Fruit fly (Drosophila melanogaster): ENCODE data around the gene CG12170.

CG12170 gene

dm6 chr3R:5682921-5683748 is 46.1 kb downstream of the CG12170 start:
- TF ChIP-seq gfzf (GFP tag; optimal IDR thresholded peaks at IDR 0.05), result no peak
- TF ChIP-seq wor (GFP tag; IDR thresholded peaks at IDR 0.05), result peak; percentile 16; the same call in 1 of the 2 replicates
- TF ChIP-seq dmrt99B (tag; optimal IDR thresholded peaks at IDR 0.05), result peak; percentile 83
- TF ChIP-seq shn (GFP tag; optimal IDR thresholded peaks at IDR 0.05), result no peak
- TF ChIP-seq CG16863 (GFP tag; optimal IDR thresholded peaks at IDR 0.05), result peak; percentile 41
- TF ChIP-seq Dp (GFP tag; optimal IDR thresholded peaks at IDR 0.05), result no peak
- no peak for TF ChIP-seq CG16813 (GFP tag; IDR thresholded peaks at IDR 0.05; ENCODE audit: partially characterized antibody)
- TF ChIP-seq lilli (GFP tag; optimal IDR thresholded peaks at IDR 0.05), result peak; percentile 56
- TF ChIP-seq CG33557 (GFP tag; optimal IDR thresholded peaks at IDR 0.05), result peak; percentile 49
- no peak for TF ChIP-seq z (GFP tag; IDR thresholded peaks at IDR 0.05)
- TF ChIP-seq HLH3B (GFP tag; IDR thresholded peaks at IDR 0.05), result peak; percentile 71
- TF ChIP-seq cwo (GFP tag; optimal IDR thresholded peaks at IDR 0.05), result no peak
- no peak for TF ChIP-seq vfl (GFP tag; optimal IDR thresholded peaks at IDR 0.05)
- no peak for TF ChIP-seq Aef1 (GFP tag; IDR thresholded peaks at IDR 0.05)
- no peak for TF ChIP-seq Nf-YC (tag; optimal IDR thresholded peaks at IDR 0.05)
- TF ChIP-seq CG14710 (tag; optimal IDR thresholded peaks at IDR 0.05), result peak; percentile 71
- TF ChIP-seq CG9817 (tag; optimal IDR thresholded peaks at IDR 0.05), result no peak
- no peak for TF ChIP-seq Dll (GFP tag; IDR thresholded peaks at IDR 0.05; ENCODE audit: partially characterized antibody)
- TF ChIP-seq Asciz (GFP tag; optimal IDR thresholded peaks at IDR 0.05), result peak; percentile 69
- TF ChIP-seq CG7357 (GFP tag; IDR thresholded peaks at IDR 0.05), result no peak
- TF ChIP-seq CG9876 (GFP tag; optimal IDR thresholded peaks at IDR 0.05), result no peak
- no peak for TF ChIP-seq CG18011 (GFP tag; optimal IDR thresholded peaks at IDR 0.05)
- TF ChIP-seq Optix (GFP tag; IDR thresholded peaks at IDR 0.05), result no peak
- no peak for TF ChIP-seq CG15514 (GFP tag; optimal IDR thresholded peaks at IDR 0.05)
- TF ChIP-seq Myb (GFP tag; optimal IDR thresholded peaks at IDR 0.05), result no peak
- TF ChIP-seq CG10147 (GFP tag; optimal IDR thresholded peaks at IDR 0.05), result no peak
- TF ChIP-seq abd-A (tag; optimal IDR thresholded peaks at IDR 0.05), result no peak
- TF ChIP-seq esg (GFP tag; conservative IDR thresholded peaks at IDR 0.05), result no peak
- no peak for TF ChIP-seq CG1024 (GFP tag; IDR thresholded peaks at IDR 0.05)
- TF ChIP-seq schlank (tag; optimal IDR thresholded peaks at IDR 0.05), result no peak
- TF ChIP-seq run (tag; optimal IDR thresholded peaks at IDR 0.05), result no peak
- TF ChIP-seq CG3407 (GFP tag; optimal IDR thresholded peaks at IDR 0.05), result peak; percentile 60
- peak; percentile 86 for TF ChIP-seq CG2712 (tag; optimal IDR thresholded peaks at IDR 0.05)
- no peak; the same call in 1 of the 2 replicates for TF ChIP-seq ara (GFP tag; IDR thresholded peaks at IDR 0.05)
- TF ChIP-seq seq (GFP tag; IDR thresholded peaks at IDR 0.05), result 0 out of 2 replicates have a peak, but pooled peaks have one; percentile 34
- no peak for TF ChIP-seq CG13894 (tag; optimal IDR thresholded peaks at IDR 0.05)
- TF ChIP-seq CG31224 (GFP tag; IDR thresholded peaks at IDR 0.05), result no peak
- TF ChIP-seq gcm (GFP tag; optimal IDR thresholded peaks at IDR 0.05), result peak; percentile 52
- no peak for TF ChIP-seq CG4360 (GFP tag; IDR thresholded peaks at IDR 0.05)
- TF ChIP-seq lbe (GFP tag; optimal IDR thresholded peaks at IDR 0.05), result no peak
- peak; percentile 79 for TF ChIP-seq row (GFP tag; IDR thresholded peaks at IDR 0.05)
- TF ChIP-seq exex (tag; optimal IDR thresholded peaks at IDR 0.05), result no peak
- TF ChIP-seq CG4424 (GFP tag; optimal IDR thresholded peaks at IDR 0.05), result peak; percentile 63
- no peak for TF ChIP-seq CG2120 (GFP tag; optimal IDR thresholded peaks at IDR 0.05)
- TF ChIP-seq CG31365 (tag; optimal IDR thresholded peaks at IDR 0.05), result no peak
- 0 out of 2 replicates have a peak, but pooled peaks have one; percentile 7 for TF ChIP-seq dati (GFP tag; IDR thresholded peaks at IDR 0.05)
- TF ChIP-seq Fer2 (tag; optimal IDR thresholded peaks at IDR 0.05), result no peak
- peak; percentile 14 for TF ChIP-seq twi (tag; optimal IDR thresholded peaks at IDR 0.05)
- TF ChIP-seq CG12744 (GFP tag; optimal IDR thresholded peaks at IDR 0.05), result no peak
